Fruit fly (Drosophila melanogaster) whole organism, embryonic: ENCODE results near the gene CG15358.
A peak's percentile ranks its signal among the peaks of the same experiment; 100 is the strongest.

ENCODE experiments used
- Abd-B ChIP-seq: fragments of 200-800 bp; sonication (Bioruptor generic); optimal IDR thresholded peaks from 2 replicates; lab custom pipeline; 2018; ENCODE audit warnings: missing biosample characterization, mild to moderate bottlenecking, missing genetic modification characterization, moderate library complexity
- CG14710 ChIP-seq: fragments of 200-800 bp; sonication (Bioruptor generic); optimal IDR thresholded peaks from 3 replicates; lab custom pipeline; 2019; ENCODE audit warnings: missing biosample characterization, mild to moderate bottlenecking, missing genetic modification characterization, moderate library complexity
- CG16815 ChIP-seq: fragments of 200-800 bp; sonication (Bioruptor generic); optimal IDR thresholded peaks from 3 replicates; lab custom pipeline; 2017; ENCODE audit warnings: missing biosample characterization, mild to moderate bottlenecking, missing genetic modification characterization
- CG18262 ChIP-seq: fragments of 200-800 bp; optimal IDR thresholded peaks from 3 replicates; lab custom pipeline; 2019; ENCODE audit warnings: missing biosample characterization, mild to moderate bottlenecking, missing genetic modification characterization, moderate library complexity
- CG2129 ChIP-seq: fragments of 200-800 bp; sonication (Bioruptor generic); IDR thresholded peaks from 2 replicates; pipeline ENCODE4 v1.3.6; 2022; ENCODE audit warnings: missing biosample characterization, missing genetic modification characterization; ENCODE audit not compliant: partially characterized antibody
- CG2199 ChIP-seq: fragments of 200-800 bp; sonication (Bioruptor generic); IDR thresholded peaks from 3 replicates; pipeline ENCODE4 v1.3.6; 2022; ENCODE audit warnings: missing biosample characterization, missing genetic modification characterization
- CG3065 ChIP-seq: fragments of 200-800 bp; sonication (Bioruptor generic); optimal IDR thresholded peaks from 2 replicates; lab custom pipeline; 2016; ENCODE audit warnings: missing biosample characterization, missing genetic modification characterization
- CG33557 ChIP-seq: fragments of 200-800 bp; sonication (Bioruptor generic); optimal IDR thresholded peaks from 2 replicates; lab custom pipeline; 2019; ENCODE audit warnings: missing biosample characterization, mild to moderate bottlenecking, missing genetic modification characterization, moderate library complexity
- CG3407 ChIP-seq: fragments of 200-800 bp; sonication (Bioruptor generic); optimal IDR thresholded peaks from 2 replicates; lab custom pipeline; 2018; ENCODE audit warnings: missing biosample characterization, mild to moderate bottlenecking, missing genetic modification characterization
- CG43689 ChIP-seq: fragments of 200-800 bp; sonication (Bioruptor generic); IDR thresholded peaks from 2 replicates; pipeline ENCODE4 v1.3.6; 2022; ENCODE audit warnings: missing biosample characterization, missing genetic modification characterization
- CG4707 ChIP-seq: fragments of 200-800 bp; sonication (Bioruptor generic); optimal IDR thresholded peaks from 2 replicates; lab custom pipeline; 2018; ENCODE audit warnings: missing biosample characterization, mild to moderate bottlenecking, missing genetic modification characterization, moderate library complexity
- CG4730 ChIP-seq: fragments of 200-800 bp; sonication (Bioruptor generic); IDR thresholded peaks from 2 replicates; pipeline ENCODE4 v1.3.6; 2022; ENCODE audit warnings: missing biosample characterization, missing genetic modification characterization
- CG5245 ChIP-seq: fragments of 200-800 bp; sonication (Bioruptor generic); optimal IDR thresholded peaks from 3 replicates; lab custom pipeline; 2016; ENCODE audit warnings: missing biosample characterization, missing genetic modification characterization
- CG7745 ChIP-seq: fragments of 200-800 bp; sonication (Bioruptor generic); optimal IDR thresholded peaks from 2 replicates; lab custom pipeline; 2018; ENCODE audit warnings: missing biosample characterization, mild to moderate bottlenecking, missing genetic modification characterization, moderate library complexity
- CG8290 ChIP-seq, 3 experiments: fragments of 200-800 bp; sonication (Bioruptor generic); optimal IDR thresholded peaks; 2 replicates each; lab custom pipeline; 2016 to 2019; ENCODE audit warnings: missing biosample characterization in 3 of 3, missing genetic modification characterization in 3 of 3, mild to moderate bottlenecking in 2 of 3, moderate library complexity in 1 of 3
- Dref ChIP-seq: fragments of 200-800 bp; sonication (Bioruptor generic); IDR thresholded peaks from 2 replicates; pipeline ENCODE4 v1.3.6; 2022; ENCODE audit warnings: missing biosample characterization, missing genetic modification characterization
- E2f2 ChIP-seq: fragments of 200-800 bp; sonication (Bioruptor generic); IDR thresholded peaks from 2 replicates; pipeline ENCODE4 v1.3.6; 2022; ENCODE audit warnings: missing biosample characterization, missing genetic modification characterization
- Hr51 ChIP-seq, 2 experiments: fragments of 200-800 bp; sonication (Bioruptor generic); optimal IDR thresholded peaks; 2 replicates in 1 of 2; 3 replicates in 1 of 2; lab custom pipeline; 2016 to 2018; ENCODE audit warnings: missing biosample characterization in 2 of 2, missing genetic modification characterization in 2 of 2, mild to moderate bottlenecking in 1 of 2, moderate library complexity in 1 of 2
- NK7.1 ChIP-seq: fragments of 200-800 bp; sonication (Bioruptor generic); optimal IDR thresholded peaks from 3 replicates; lab custom pipeline; 2016; ENCODE audit warnings: missing biosample characterization, missing genetic modification characterization
- Nf-YC ChIP-seq: fragments of 200-800 bp; optimal IDR thresholded peaks from 3 replicates; lab custom pipeline; 2019; ENCODE audit warnings: missing biosample characterization, mild to moderate bottlenecking, missing genetic modification characterization, moderate library complexity
- Oli ChIP-seq: fragments of 200-800 bp; sonication (Bioruptor generic); optimal IDR thresholded peaks from 2 replicates; lab custom pipeline; 2018; ENCODE audit warnings: missing biosample characterization, mild to moderate bottlenecking, missing genetic modification characterization, moderate library complexity
- Sry-δ ChIP-seq: fragments of 200-800 bp; sonication (Bioruptor generic); optimal IDR thresholded peaks from 2 replicates; lab custom pipeline; 2016; ENCODE audit warnings: missing biosample characterization, missing genetic modification characterization
- YL-1 ChIP-seq: fragments of 200-800 bp; sonication (Bioruptor generic); optimal IDR thresholded peaks from 3 replicates; lab custom pipeline; 2017; ENCODE audit warnings: missing biosample characterization, mild to moderate bottlenecking, missing genetic modification characterization
- aop ChIP-seq: fragments of 200-800 bp; sonication (Bioruptor generic); IDR thresholded peaks from 2 replicates; pipeline ENCODE4 v1.3.6; 2022; ENCODE audit warnings: missing biosample characterization, missing genetic modification characterization
- chn ChIP-seq: fragments of 200-800 bp; sonication (Bioruptor generic); optimal IDR thresholded peaks from 2 replicates; lab custom pipeline; 2016; ENCODE audit warnings: missing biosample characterization, missing genetic modification characterization
- ci ChIP-seq: fragments of 200-800 bp; sonication (Bioruptor generic); IDR thresholded peaks from 3 replicates; pipeline ENCODE4 v1.3.6; 2022; ENCODE audit warnings: missing biosample characterization, missing genetic modification characterization
- croc ChIP-seq: fragments of 200-800 bp; sonication (Bioruptor generic); conservative IDR thresholded peaks from 3 replicates; pipeline ENCODE4 v1.3.6; 2022; ENCODE audit warnings: missing biosample characterization, missing genetic modification characterization
- cwo ChIP-seq: fragments of 200-800 bp; sonication (Bioruptor generic); optimal IDR thresholded peaks from 3 replicates; lab custom pipeline; 2017; ENCODE audit warnings: missing biosample characterization, missing genetic modification characterization, mild to moderate bottlenecking, moderate library complexity, missing genetic modification reagents
- dpn ChIP-seq, 2 experiments: fragments of 200-800 bp; sonication (Bioruptor generic); optimal IDR thresholded peaks; 3 replicates each; lab custom pipeline; 2016; ENCODE audit warnings: missing biosample characterization in 2 of 2, missing genetic modification characterization in 2 of 2
- fd3F ChIP-seq: fragments of 200-800 bp; sonication (Bioruptor generic); optimal IDR thresholded peaks from 2 replicates; lab custom pipeline; 2018; ENCODE audit warnings: missing biosample characterization, mild to moderate bottlenecking, missing genetic modification characterization, moderate library complexity
- fd96Cb ChIP-seq: fragments of 200-800 bp; sonication (Bioruptor generic); optimal IDR thresholded peaks from 2 replicates; lab custom pipeline; 2018; ENCODE audit warnings: missing biosample characterization, mild to moderate bottlenecking, missing genetic modification characterization, moderate library complexity
- ind ChIP-seq: fragments of 200-800 bp; sonication (Bioruptor generic); optimal IDR thresholded peaks from 3 replicates; lab custom pipeline; 2016; ENCODE audit warnings: missing biosample characterization, missing genetic modification characterization
- inv ChIP-seq: fragments of 200-800 bp; sonication (Bioruptor generic); IDR thresholded peaks from 2 replicates; pipeline ENCODE4 v1.3.6; 2022; ENCODE audit warnings: missing biosample characterization, missing genetic modification characterization; ENCODE audit not compliant: partially characterized antibody
- kah ChIP-seq: fragments of 200-800 bp; sonication (Bioruptor generic); optimal IDR thresholded peaks from 2 replicates; lab custom pipeline; 2018; ENCODE audit warnings: missing biosample characterization, mild to moderate bottlenecking, missing genetic modification characterization
- kay ChIP-seq: fragments of 200-800 bp; sonication (Bioruptor generic); optimal IDR thresholded peaks from 2 replicates; lab custom pipeline; 2016; ENCODE audit warnings: missing biosample characterization, missing genetic modification characterization
- lab ChIP-seq: fragments of 200-800 bp; sonication (Bioruptor generic); optimal IDR thresholded peaks from 3 replicates; lab custom pipeline; 2017; ENCODE audit warnings: missing biosample characterization, missing genetic modification characterization, mild to moderate bottlenecking, moderate library complexity, missing genetic modification reagents
- lilli ChIP-seq: fragments of 200-800 bp; sonication (Bioruptor generic); optimal IDR thresholded peaks from 3 replicates; lab custom pipeline; 2016; ENCODE audit warnings: missing biosample characterization, missing genetic modification characterization
- mam ChIP-seq: fragments of 200-800 bp; sonication (Bioruptor generic); optimal IDR thresholded peaks from 3 replicates; lab custom pipeline; 2016; ENCODE audit warnings: missing biosample characterization, missing genetic modification characterization
- nerfin-1 ChIP-seq: fragments of 200-800 bp; sonication (Bioruptor generic); optimal IDR thresholded peaks from 3 replicates; lab custom pipeline; 2019; ENCODE audit warnings: missing biosample characterization, mild to moderate bottlenecking, missing genetic modification characterization, moderate library complexity
- nmo ChIP-seq: fragments of 200-800 bp; sonication (Bioruptor generic); optimal IDR thresholded peaks from 2 replicates; lab custom pipeline; 2018; ENCODE audit warnings: missing biosample characterization, mild to moderate bottlenecking, missing genetic modification characterization, moderate library complexity
- otp ChIP-seq: fragments of 200-800 bp; sonication (Bioruptor generic); IDR thresholded peaks from 3 replicates; pipeline ENCODE4, ENCODE4 v1.3.6; 2022; ENCODE audit warnings: missing biosample characterization, missing genetic modification characterization
- peb ChIP-seq: fragments of 200-800 bp; sonication (Bioruptor generic); IDR thresholded peaks from 2 replicates; pipeline ENCODE4 v1.3.6; 2022; ENCODE audit warnings: missing biosample characterization, missing genetic modification characterization
- pros ChIP-seq: fragments of 200-800 bp; sonication (Bioruptor generic); optimal IDR thresholded peaks from 3 replicates; lab custom pipeline; 2019; ENCODE audit warnings: missing biosample characterization, mild to moderate bottlenecking, missing genetic modification characterization, moderate library complexity
- pum ChIP-seq: fragments of 200-800 bp; sonication (Bioruptor generic); optimal IDR thresholded peaks from 2 replicates; lab custom pipeline; 2016; ENCODE audit warnings: missing biosample characterization, missing genetic modification characterization
- repo ChIP-seq: fragments of 200-800 bp; sonication (Bioruptor generic); optimal IDR thresholded peaks from 2 replicates; lab custom pipeline; 2016; ENCODE audit warnings: missing biosample characterization, missing genetic modification characterization
- run ChIP-seq: fragments of 200-800 bp; sonication (Bioruptor generic); optimal IDR thresholded peaks from 3 replicates; lab custom pipeline; 2018; ENCODE audit warnings: missing biosample characterization, mild to moderate bottlenecking, missing genetic modification characterization
- salm ChIP-seq: fragments of 200-800 bp; sonication (Bioruptor generic); optimal IDR thresholded peaks from 2 replicates; lab custom pipeline; 2018; ENCODE audit warnings: missing biosample characterization, mild to moderate bottlenecking, missing genetic modification characterization
- seq ChIP-seq: fragments of 200-800 bp; sonication (Bioruptor generic); IDR thresholded peaks from 2 replicates; pipeline ENCODE4 v1.3.6; 2022; ENCODE audit warnings: missing biosample characterization, missing genetic modification characterization
- zfh1 ChIP-seq: fragments of 200-800 bp; sonication (Bioruptor generic); IDR thresholded peaks from 3 replicates; pipeline ENCODE4 v1.3.6; 2022; ENCODE audit warnings: missing biosample characterization, missing genetic modification characterization

CG15358 gene

DNA sequence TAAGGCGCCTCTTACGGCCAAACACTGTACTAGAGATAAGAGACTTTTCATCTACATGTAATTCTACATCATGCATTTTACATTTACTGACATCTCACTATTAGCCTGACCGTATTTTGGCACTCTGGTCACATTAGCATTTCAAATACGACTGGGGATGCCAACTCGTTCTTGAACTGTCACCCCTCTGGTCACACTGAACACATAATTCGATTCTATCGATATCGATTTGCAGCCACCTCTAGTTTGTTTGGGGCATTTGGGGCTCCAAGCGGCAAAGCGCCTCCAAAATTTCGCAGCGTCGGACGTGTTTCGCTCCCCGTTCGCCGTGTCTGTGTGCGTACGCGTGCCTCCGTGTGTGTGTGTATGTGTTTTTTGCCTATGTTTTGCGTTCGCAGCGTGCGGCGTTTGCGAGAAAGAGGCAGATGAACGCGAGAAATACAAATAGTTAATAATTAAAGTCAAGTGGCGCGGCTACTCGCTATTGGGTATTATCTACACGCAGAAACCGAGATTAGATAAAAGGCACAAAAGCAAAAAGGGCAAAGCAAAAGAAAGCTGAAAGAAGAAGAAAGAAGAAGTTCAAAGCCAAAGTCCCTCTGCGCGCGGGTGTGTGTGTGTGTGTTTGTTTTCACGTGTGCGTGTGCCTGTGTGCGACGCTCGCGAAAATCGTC is 1.5 kb upstream of the CG15358 start, which contains the start of gene Wdr62 (continued):
- TF ChIP-seq Nf-YC (tag; lab: Kevin White, UChicago), result peak; percentile 54
- peak; percentile 79 for TF ChIP-seq E2f2
- peak; percentile 93 for TF ChIP-seq Dref
- TF ChIP-seq peb (GFP tag; lab: Robert Waterston, UW), result no peak
- peak; percentile 22 for TF ChIP-seq pros (GFP tag; lab: Kevin White, UChicago)
- no peak for TF ChIP-seq nerfin-1 (tag; lab: Kevin White, UChicago)
- TF ChIP-seq lilli (GFP tag; lab: Kevin White, UChicago), result peak; percentile 34
- TF ChIP-seq CG4730 (GFP tag; lab: Robert Waterston, UW), result no peak
- peak; percentile 22 for TF ChIP-seq run (tag; lab: Kevin White, UChicago)
- TF ChIP-seq ind (GFP tag; lab: Kevin White, UChicago), result peak; percentile 13
- TF ChIP-seq Oli, result no peak
- TF ChIP-seq CG16815 (GFP tag; lab: Kevin White, UChicago), result no peak
- peak; percentile 60 for TF ChIP-seq inv (GFP tag; lab: Robert Waterston, UW)
- TF ChIP-seq CG5245, result no peak
- peak; percentile 79 for TF ChIP-seq lab
- no peak for TF ChIP-seq fd96Cb (tag; lab: Kevin White, UChicago)
- no peak for TF ChIP-seq kah (GFP tag; lab: Kevin White, UChicago)
- peak; percentile 19 for TF ChIP-seq chn (GFP tag; lab: Kevin White, UChicago)
- no peak for TF ChIP-seq kay
- no peak for TF ChIP-seq CG2129 (GFP tag; lab: Robert Waterston, UW)
- TF ChIP-seq nmo (GFP tag; lab: Kevin White, UChicago), result peak; percentile 60
- no peak for TF ChIP-seq CG3065 (GFP tag; lab: Kevin White, UChicago)
- no peak for TF ChIP-seq CG8290 (GFP tag; optimal IDR thresholded peaks at IDR 0.05; lab: Kevin White, UChicago)
- TF ChIP-seq CG8290 (tag; optimal IDR thresholded peaks at IDR 0.05; lab: Kevin White, UChicago), result peak in 1 of 2 experiments; percentile 92
- TF ChIP-seq dpn (GFP tag; optimal IDR thresholded peaks at IDR 0.05; lab: Kevin White, UChicago), result peak; percentile 58 to 63
- no peak for TF ChIP-seq CG3407 (GFP tag; lab: Kevin White, UChicago)
- TF ChIP-seq salm (tag; lab: Kevin White, UChicago), result peak; percentile 18
- peak; percentile 32 for TF ChIP-seq CG33557 (GFP tag; lab: Kevin White, UChicago)
- TF ChIP-seq CG14710 (tag; lab: Kevin White, UChicago), result peak; percentile 77
- TF ChIP-seq mam, result peak; percentile 22
- no peak for TF ChIP-seq aop (GFP tag; lab: Robert Waterston, UW)
- peak in 1 of 2 experiments; percentile 63 for TF ChIP-seq Hr51 (GFP tag; optimal IDR thresholded peaks at IDR 0.05; lab: Kevin White, UChicago)
- TF ChIP-seq Sry-δ (GFP tag; lab: Kevin White, UChicago), result peak; percentile 96
- TF ChIP-seq fd3F (GFP tag; lab: Kevin White, UChicago), result no peak
- TF ChIP-seq CG2199 (GFP tag; lab: Robert Waterston, UW), result 0 out of 3 replicates have a peak, but pooled peaks have one; percentile 39
- no peak for TF ChIP-seq NK7.1
- TF ChIP-seq croc, result no peak; the same call in 2 of the 3 replicates
- TF ChIP-seq CG4707 (GFP tag; lab: Kevin White, UChicago), result no peak
- peak; percentile 68 for TF ChIP-seq repo (GFP tag; lab: Kevin White, UChicago)
- TF ChIP-seq ci (GFP tag; lab: Robert Waterston, UW), result peak; percentile 79; the same call in 2 of the 3 replicates
- peak; percentile 2 for TF ChIP-seq CG7745 (tag; lab: Kevin White, UChicago)
- peak; percentile 40 for TF ChIP-seq Abd-B (GFP tag; lab: Kevin White, UChicago)
- TF ChIP-seq seq (GFP tag; lab: Robert Waterston, UW), result no peak
- TF ChIP-seq otp (GFP tag; lab: Robert Waterston, UW), result peak; percentile 64; the same call in 1 of the 3 replicates
- TF ChIP-seq CG43689 (GFP tag; lab: Robert Waterston, UW), result no peak
- TF ChIP-seq pum (GFP tag; lab: Kevin White, UChicago), result peak; percentile 11
- no peak for TF ChIP-seq YL-1 (GFP tag; lab: Kevin White, UChicago)
- peak; percentile 42; the same call in 1 of the 3 replicates for TF ChIP-seq zfh1 (GFP tag; lab: Robert Waterston, UW)
- peak; percentile 39 for TF ChIP-seq CG18262 (tag; lab: Kevin White, UChicago)
- peak; percentile 71 for TF ChIP-seq cwo
